Fruit fly (Drosophila melanogaster): ENCODE data around the gene CG12075.

The CG12075 gene

dm6 chrX:8866256-8866655 lies 28.1 kb downstream of the CG12075 start (continued):
- no peak for TF ChIP-seq Lpt (GFP tag; optimal IDR thresholded peaks at IDR 0.05)
- TF ChIP-seq CG32006 (GFP tag; optimal IDR thresholded peaks at IDR 0.05) = no peak
- no peak for TF ChIP-seq CG11902 (GFP tag; optimal IDR thresholded peaks at IDR 0.05)
- peak; percentile 34 for TF ChIP-seq CG3032 (tag; optimal IDR thresholded peaks at IDR 0.05)
- TF ChIP-seq CG6163 (GFP tag; IDR thresholded peaks at IDR 0.05) = 0 out of 3 replicates have a peak, but pooled peaks have one; percentile 33
- no peak for TF ChIP-seq Eip75B (GFP tag; optimal IDR thresholded peaks at IDR 0.05)
- peak; percentile 38 for TF ChIP-seq Sox102F (GFP tag; optimal IDR thresholded peaks at IDR 0.05)
- no peak for TF ChIP-seq CG16779 (tag; optimal IDR thresholded peaks at IDR 0.05)
- no peak for TF ChIP-seq Eip93F (GFP tag; optimal IDR thresholded peaks at IDR 0.05)
- TF ChIP-seq cyc (GFP tag; optimal IDR thresholded peaks at IDR 0.05) = peak; percentile 36
- TF ChIP-seq svp (GFP tag) = peak; percentile 72
- peak; percentile 44 for TF ChIP-seq Met (GFP tag; optimal IDR thresholded peaks at IDR 0.05)
- no peak for TF ChIP-seq CG7368 (GFP tag; optimal IDR thresholded peaks at IDR 0.05)
- TF ChIP-seq net (GFP tag; optimal IDR thresholded peaks at IDR 0.05) = no peak
- peak; percentile 62 for TF ChIP-seq esn (GFP tag; optimal IDR thresholded peaks at IDR 0.05)
- peak; percentile 52; the same call in 1 of the 3 replicates for TF ChIP-seq eg (GFP tag; IDR thresholded peaks at IDR 0.05)
- no peak for TF ChIP-seq vri (GFP tag; optimal IDR thresholded peaks at IDR 0.05)
- no peak for TF ChIP-seq dsx (GFP tag; optimal IDR thresholded peaks at IDR 0.05; ENCODE audit: poor library complexity, severe bottlenecking)
- TF ChIP-seq Ets21C (GFP tag; optimal IDR thresholded peaks at IDR 0.05) = no peak
- no peak for TF ChIP-seq CG11762 (GFP tag; optimal IDR thresholded peaks at IDR 0.05; ENCODE audit: insufficient read depth)
- TF ChIP-seq spab (GFP tag; optimal IDR thresholded peaks at IDR 0.05) = no peak

dm6 chrX:8867481-8867880 lies 29.4 kb downstream of the CG12075 start:
- TF ChIP-seq pdm3 (GFP tag; optimal IDR thresholded peaks at IDR 0.05) (no peak), svp (GFP tag) (no peak), Hr39 (GFP tag; optimal IDR thresholded peaks at IDR 0.05) (no peak), Sox14 (GFP tag; optimal IDR thresholded peaks at IDR 0.05) (no peak), Hr38 (GFP tag; optimal IDR thresholded peaks at IDR 0.05) (no peak), CG10669 (GFP tag; optimal IDR thresholded peaks at IDR 0.05) (no peak), CG32006 (GFP tag; optimal IDR thresholded peaks at IDR 0.05) (no peak), lz (GFP tag; optimal IDR thresholded peaks at IDR 0.05) (no peak), CG6163 (GFP tag; IDR thresholded peaks at IDR 0.05) (no peak), Gug (GFP tag; IDR thresholded peaks at IDR 0.05) (no peak), CG10631 (GFP tag; optimal IDR thresholded peaks at IDR 0.05) (no peak), cyc (GFP tag; optimal IDR thresholded peaks at IDR 0.05) (no peak), Eip78C (GFP tag) (no peak)

- TF ChIP-seq Lpt (GFP tag; optimal IDR thresholded peaks at IDR 0.05) (peak; percentile 63), Hr38 (GFP tag; optimal IDR thresholded peaks at IDR 0.05) (no peak), vri (GFP tag; optimal IDR thresholded peaks at IDR 0.05) (peak; percentile 8), CG6808 (GFP tag; optimal IDR thresholded peaks at IDR 0.05) (no peak), achi (GFP tag; optimal IDR thresholded peaks at IDR 0.05) (peak; percentile 60), CG7368 (GFP tag; optimal IDR thresholded peaks at IDR 0.05) (peak; percentile 40), Hr4 (GFP tag; optimal IDR thresholded peaks at IDR 0.05) (peak; percentile 48), esn (GFP tag; optimal IDR thresholded peaks at IDR 0.05) (peak; percentile 30), CG6792 (GFP tag; optimal IDR thresholded peaks at IDR 0.05) (peak; percentile 33), Ets21C (GFP tag; optimal IDR thresholded peaks at IDR 0.05) (no peak), CG31627 (GFP tag; optimal IDR thresholded peaks at IDR 0.05) (no peak), CG10669 (GFP tag; optimal IDR thresholded peaks at IDR 0.05) (peak; percentile 38), acj6 (GFP tag; optimal IDR thresholded peaks at IDR 0.05) (peak; percentile 47), Sox102F (GFP tag; optimal IDR thresholded peaks at IDR 0.05) (peak; percentile 8), CG6276 (GFP tag; optimal IDR thresholded peaks at IDR 0.05) (peak; percentile 75), CG34406 (GFP tag; optimal IDR thresholded peaks at IDR 0.05) (peak; percentile 45), Eip75B (GFP tag; optimal IDR thresholded peaks at IDR 0.05) (peak; percentile 0), CG3032 (tag; optimal IDR thresholded peaks at IDR 0.05) (peak; percentile 30), cyc (GFP tag; optimal IDR thresholded peaks at IDR 0.05) (no peak), Met (GFP tag; optimal IDR thresholded peaks at IDR 0.05) (peak; percentile 14), spab (GFP tag; optimal IDR thresholded peaks at IDR 0.05) (peak; percentile 19), Ets96B (tag; optimal IDR thresholded peaks at IDR 0.05) (peak; percentile 53), CG8119 (GFP tag; IDR thresholded peaks at IDR 0.05) (peak; percentile 86), Hr39 (GFP tag; optimal IDR thresholded peaks at IDR 0.05) (peak; percentile 2), lz (GFP tag; optimal IDR thresholded peaks at IDR 0.05) (peak; percentile 4), CG11294 (GFP tag; IDR thresholded peaks at IDR 0.05) (peak; percentile 66), CG9139 (GFP tag; optimal IDR thresholded peaks at IDR 0.05) (no peak), CG6854 (GFP tag; optimal IDR thresholded peaks at IDR 0.05) (no peak), dac (GFP tag; optimal IDR thresholded peaks at IDR 0.05) (no peak), CG8319 (GFP tag; optimal IDR thresholded peaks at IDR 0.05) (no peak), CG8632 (GFP tag; optimal IDR thresholded peaks at IDR 0.05) (peak; percentile 37), Eip78C (GFP tag) (peak; percentile 82), CG6163 (GFP tag; IDR thresholded peaks at IDR 0.05) (peak; percentile 85)
Measured at dm6 chrX:8878967-8879554, 40.9 kb downstream of the CG12075 start.
